Worm (Caenorhabditis elegans) whole organism, early embryonic: ENCODE measurements around the gene fat-4.
"Not testable (repeated sequence)": the region's sequence is repeated elsewhere in the genome, so short reads cannot be mapped to it uniquely, and the experiment has no call there.

ENCODE experiments used
- B0310.2 ChIP-seq: sonication (generic microtip); optimal IDR thresholded peaks from 2 replicates; lab custom pipeline; 2016; ENCODE audit warnings: mild to moderate bottlenecking, missing genetic modification characterization, missing compliant biosample characterization
- F13C5.2 ChIP-seq: sonication (generic microtip); optimal IDR thresholded peaks from 2 replicates; lab custom pipeline; 2017; ENCODE audit warnings: mild to moderate bottlenecking, missing genetic modification characterization, inconsistent platforms, missing compliant biosample characterization
- aly-1 ChIP-seq: sonication (generic microtip); optimal IDR thresholded peaks from 2 replicates; lab custom pipeline; 2016; ENCODE audit warnings: missing genetic modification characterization, missing compliant biosample characterization
- ama-1 ChIP-seq: fragments of 150-350 bp; optimal IDR thresholded peaks from 2 replicates; lab custom pipeline; 2014
- ceh-13 ChIP-seq: fragments of 200-800 bp; sonication (Bioruptor generic); optimal IDR thresholded peaks from 2 replicates; lab custom pipeline; 2018; ENCODE audit warnings: mild to moderate bottlenecking, missing genetic modification characterization, missing compliant biosample characterization
- ceh-36 ChIP-seq: sonication (generic microtip); optimal IDR thresholded peaks from 2 replicates; lab custom pipeline; 2016; ENCODE audit warnings: missing genetic modification characterization, inconsistent platforms, missing compliant biosample characterization
- ets-7 ChIP-seq: sonication (generic microtip); optimal IDR thresholded peaks from 2 replicates; lab custom pipeline; 2016; ENCODE audit warnings: missing genotype, missing genetic modification characterization, missing compliant biosample characterization
- flt-1 ChIP-seq: fragments of 200-800 bp; sonication (Bioruptor generic); IDR thresholded peaks from 2 replicates; pipeline ENCODE4 v1.3.6; 2022; ENCODE audit warnings: missing genetic modification characterization, missing compliant biosample characterization
- hmbx-1 ChIP-seq: sonication (generic microtip); optimal IDR thresholded peaks from 2 replicates; lab custom pipeline; 2016; ENCODE audit warnings: mild to moderate bottlenecking, missing genetic modification characterization, missing compliant biosample characterization
- hmg-4 ChIP-seq: fragments of 200-800 bp; sonication (Bioruptor generic); optimal IDR thresholded peaks from 2 replicates; lab custom pipeline; 2018; ENCODE audit warnings: mild to moderate bottlenecking, missing genetic modification characterization, missing compliant biosample characterization
- hnd-1 ChIP-seq: sonication (generic microtip); optimal IDR thresholded peaks from 2 replicates; lab custom pipeline; 2016; ENCODE audit warnings: missing genetic modification characterization, missing compliant biosample characterization
- pes-1 ChIP-seq: fragments of 200-800 bp; sonication (Bioruptor generic); IDR thresholded peaks from 2 replicates; pipeline ENCODE4 v1.3.6; 2022; ENCODE audit warnings: missing genetic modification reagents, missing genetic modification characterization, missing compliant biosample characterization
- scrt-1 ChIP-seq: fragments of 200-800 bp; sonication (Bioruptor generic); IDR thresholded peaks from 2 replicates; pipeline ENCODE4 v1.3.6; 2022; ENCODE audit warnings: missing genetic modification characterization, missing compliant biosample characterization
- sea-1 ChIP-seq: fragments of 200-800 bp; sonication (Bioruptor generic); conservative IDR thresholded peaks from 2 replicates; pipeline ENCODE4 v1.3.6; 2022; ENCODE audit warnings: missing genetic modification characterization, missing compliant biosample characterization
- tbx-11 ChIP-seq: fragments of 200-800 bp; sonication (Bioruptor generic); IDR thresholded peaks from 2 replicates; pipeline ENCODE4 v1.3.6; 2022; ENCODE audit warnings: missing genetic modification characterization, missing compliant biosample characterization
- tbx-37 ChIP-seq: fragments of 200-800 bp; sonication (Bioruptor generic); conservative IDR thresholded peaks from 2 replicates; pipeline ENCODE4 v1.3.6; 2022; ENCODE audit warnings: missing genetic modification reagents, missing genetic modification characterization, missing compliant biosample characterization
- tra-4 ChIP-seq: sonication (generic microtip); optimal IDR thresholded peaks from 2 replicates; lab custom pipeline; 2017; ENCODE audit warnings: missing genetic modification characterization, missing compliant biosample characterization

fat-4 gene

DNA sequence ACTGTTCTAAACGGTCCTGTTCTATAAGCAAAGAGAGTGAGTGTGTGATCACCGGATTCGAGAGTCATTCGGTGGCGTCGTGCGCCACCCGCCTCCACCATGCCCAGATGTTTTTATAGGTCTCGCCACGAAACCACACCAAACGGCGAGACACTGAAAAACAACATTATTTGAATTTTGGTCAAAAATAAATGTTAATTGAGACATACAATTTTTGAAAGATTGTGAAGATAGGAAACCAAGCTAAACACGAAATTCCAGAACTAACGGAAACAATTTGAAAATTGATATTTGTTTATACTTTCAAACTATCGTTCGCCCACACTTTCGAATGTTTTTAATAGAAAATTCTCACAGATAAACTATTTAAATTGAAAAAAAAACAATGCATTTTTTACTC is 25.3 kb downstream of the fat-4 start, which contains the start of gene catp-6:
TSS of gene catp-6 (minus strand) at position 101 of the 400 bp plus-strand sequence.
- no peak for TF ChIP-seq pes-1

DNA sequence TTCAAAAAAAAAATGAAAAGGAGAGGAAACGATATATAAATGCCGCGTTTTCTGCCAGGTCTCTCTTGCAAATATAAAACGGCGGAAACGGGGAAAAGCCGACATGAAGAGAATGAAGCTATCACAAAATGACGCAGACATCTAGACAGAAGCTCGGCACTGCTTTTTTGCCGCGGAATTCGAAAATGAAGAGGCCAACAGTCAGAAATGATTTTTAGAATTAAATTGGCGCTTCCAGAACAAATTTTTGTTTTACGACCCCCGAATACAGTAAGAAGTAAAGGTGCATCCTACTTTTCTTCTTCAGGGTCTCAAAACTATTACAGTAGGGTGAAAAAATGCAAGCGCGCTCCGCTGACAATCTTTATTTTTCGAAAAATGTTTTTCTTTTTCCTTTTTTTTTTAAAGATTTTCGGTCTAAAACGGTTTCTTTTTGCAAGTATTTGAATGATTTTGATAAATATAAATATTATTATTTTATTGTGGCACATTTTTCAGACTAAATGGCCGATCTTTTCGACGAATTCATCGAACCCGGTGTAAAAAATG is 26.0 kb downstream of the fat-4 start, which contains the start of gene mtr-4:
TSS of gene mtr-4 (plus strand) at position 499 of the 549 bp plus-strand sequence.
- TF ChIP-seq tbx-11 = no peak
- TF ChIP-seq aly-1 (tag; lab: Kevin White, UChicago) = no peak
- no peak for TF ChIP-seq hmg-4
- no peak for TF ChIP-seq ceh-13 (GFP tag; lab: Kevin White, UChicago)
- TF ChIP-seq sea-1 (GFP tag; lab: Robert Waterston, UW) = no peak
- no peak for TF ChIP-seq pes-1
- TF ChIP-seq ama-1 (lab: Kevin White, UChicago) = no peak
- no peak for TF ChIP-seq scrt-1 (GFP tag; lab: Robert Waterston, UW)
- no peak for TF ChIP-seq B0310.2 (tag; lab: Kevin White, UChicago)
- TF ChIP-seq ets-7 (tag; lab: Kevin White, UChicago) = no peak
- no peak for TF ChIP-seq flt-1 (GFP tag; lab: Robert Waterston, UW)
- no peak for TF ChIP-seq tra-4
- no peak for TF ChIP-seq F13C5.2 (tag; lab: Kevin White, UChicago)
- TF ChIP-seq hnd-1 (tag; lab: Kevin White, UChicago) = no peak
- TF ChIP-seq ceh-36 (tag; lab: Kevin White, UChicago) = no peak
- TF ChIP-seq tbx-37 (GFP tag; lab: Robert Waterston, UW) = no peak
- no peak for TF ChIP-seq hmbx-1 (tag; lab: Kevin White, UChicago)

DNA sequence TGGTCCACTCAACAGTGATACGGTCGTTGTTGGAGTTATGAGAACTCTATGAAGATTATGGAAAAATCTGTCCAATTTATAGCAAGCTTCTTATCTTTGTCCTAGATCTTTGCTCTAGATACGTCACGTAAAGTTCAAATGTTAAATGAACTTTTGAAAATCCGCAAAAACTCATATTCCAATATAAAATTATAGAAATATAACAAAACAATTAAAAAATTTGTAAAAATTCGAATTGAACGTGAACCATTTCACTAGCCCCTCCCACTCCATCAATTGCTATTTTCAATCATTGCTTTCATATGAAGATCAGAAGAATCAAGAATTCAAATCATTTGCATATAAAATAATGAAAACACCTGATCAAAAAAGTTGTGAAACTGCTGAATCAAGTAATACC is 33.4 kb downstream of the fat-4 start, which contains the start of gene kin-21:
TSS of gene kin-21 (plus strand) at position 301 of the 400 bp plus-strand sequence.
- TF ChIP-seq hmg-4 = no peak

DNA sequence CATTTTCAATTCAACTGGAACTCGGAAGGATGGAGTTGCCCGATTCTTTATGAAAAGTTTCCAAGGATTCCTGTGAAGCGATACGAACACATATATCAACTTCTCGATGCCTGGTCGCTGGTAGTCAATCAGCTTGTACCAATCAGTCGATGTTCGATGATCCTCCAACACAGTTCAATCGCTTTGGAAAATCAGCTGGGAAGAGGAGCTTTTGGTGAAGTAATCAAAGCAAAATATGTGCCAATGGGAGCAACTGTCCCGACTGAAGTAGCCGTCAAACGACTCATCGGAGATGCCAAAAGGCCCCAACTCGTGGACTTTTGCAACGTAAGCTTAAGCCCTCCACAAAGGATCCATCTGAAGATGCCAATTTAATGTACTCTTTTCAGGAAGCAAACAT is 34.1 kb downstream of the fat-4 start:
- TF ChIP-seq sea-1 (GFP tag; lab: Robert Waterston, UW) (no peak), hnd-1 (tag; lab: Kevin White, UChicago) (no peak)

DNA sequence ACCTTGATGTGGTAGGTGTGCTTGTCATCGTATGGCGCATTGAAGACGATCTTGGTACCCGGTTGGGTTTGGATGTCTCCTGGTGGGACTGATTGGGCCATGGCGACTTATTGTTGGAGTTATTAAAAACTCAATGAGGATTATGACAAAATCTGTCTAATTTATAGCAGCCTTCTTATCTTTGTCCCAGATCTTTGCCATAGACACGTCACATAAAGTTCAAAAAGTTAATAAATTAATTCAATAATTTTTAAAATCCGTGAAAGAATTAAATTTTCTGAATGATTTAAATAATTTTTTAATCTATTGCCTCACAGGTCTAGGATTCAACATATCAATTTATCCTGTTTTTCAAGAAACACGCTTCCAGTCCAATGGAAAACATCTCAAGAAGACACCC is 37.1 kb downstream of the fat-4 start, which contains the start of gene msp-81:
TSS of gene msp-81 (minus strand) at position 101 of the 400 bp plus-strand sequence.
- TF ChIP-seq hmg-4 = no peak
- TF ChIP-seq hnd-1 (tag; lab: Kevin White, UChicago) = no peak
- no peak for TF ChIP-seq tra-4
- no peak for TF ChIP-seq ets-7 (tag; lab: Kevin White, UChicago)
- TF ChIP-seq aly-1 (tag; lab: Kevin White, UChicago) = no peak
- no peak for TF ChIP-seq ama-1 (lab: Kevin White, UChicago)

DNA sequence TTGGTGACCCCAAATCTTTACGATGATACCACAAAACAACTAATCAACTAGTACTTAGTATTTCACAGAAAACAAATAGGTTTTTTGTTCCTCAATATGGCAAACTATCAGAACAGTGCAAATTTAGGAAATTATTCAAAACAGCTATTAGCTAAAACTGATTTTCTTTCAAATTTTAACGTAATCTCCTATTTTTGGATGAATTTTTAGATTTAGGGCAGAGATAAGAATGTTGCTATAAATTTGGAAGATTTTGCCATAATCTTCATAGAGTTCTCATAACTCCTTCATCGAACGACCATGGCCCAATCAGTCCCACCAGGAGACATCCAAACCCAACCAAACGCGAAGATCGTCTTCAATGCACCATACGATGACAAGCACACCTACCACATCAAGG is 38.1 kb downstream of the fat-4 start, which contains the start of gene msp-10:
TSS of gene msp-10 (plus strand) at position 301 of the 400 bp plus-strand sequence.
- not testable (repeated sequence) for TF ChIP-seq ceh-36, B0310.2, ets-7 (tag; lab: Kevin White, UChicago)

DNA sequence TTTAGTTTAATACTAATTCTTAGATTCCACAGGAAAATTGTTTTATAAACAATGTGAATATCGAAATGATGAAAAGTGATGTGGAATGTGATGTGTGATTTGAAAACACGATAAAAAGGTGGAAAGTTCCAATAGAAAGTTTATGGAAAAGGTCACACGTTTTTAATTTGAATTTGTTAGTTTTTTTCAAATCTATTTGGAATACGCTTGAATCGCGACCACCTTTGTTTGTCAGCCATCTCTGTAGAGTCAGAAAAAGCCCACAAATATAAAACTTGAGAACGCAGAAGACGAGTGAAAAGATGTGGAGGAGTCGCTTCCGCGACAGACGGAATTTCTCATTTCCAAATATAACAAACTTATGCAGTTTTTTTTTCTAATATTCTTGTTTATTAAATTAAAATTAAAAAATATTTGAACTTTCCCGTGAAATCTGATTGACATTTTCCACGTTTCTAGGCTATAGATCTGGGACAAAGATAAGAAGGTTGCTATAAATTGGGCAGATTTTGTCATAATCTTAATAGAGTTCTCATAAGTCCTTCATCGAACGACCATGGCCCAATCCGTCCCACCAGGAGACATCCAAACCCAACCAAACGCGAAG is 41.9 kb downstream of the fat-4 start, which contains the start of the genes kin-24 and msp-56:
TSS of gene kin-24 (minus strand) at position 101 of the 607 bp plus-strand sequence.
TSS of gene msp-56 (plus strand) at position 557 of the 607 bp plus-strand sequence.
- TF ChIP-seq aly-1 (tag; lab: Kevin White, UChicago) = no peak
- no peak for TF ChIP-seq pes-1
- TF ChIP-seq tbx-37 (GFP tag; lab: Robert Waterston, UW) = no peak
- TF ChIP-seq F13C5.2 (tag; lab: Kevin White, UChicago) = no peak
- TF ChIP-seq ceh-13 (GFP tag; lab: Kevin White, UChicago) = no peak
- no peak for TF ChIP-seq ets-7 (tag; lab: Kevin White, UChicago)
- no peak for TF ChIP-seq hmg-4
- TF ChIP-seq hnd-1 (tag; lab: Kevin White, UChicago) = no peak
- TF ChIP-seq hmbx-1 (tag; lab: Kevin White, UChicago) = no peak
- TF ChIP-seq sea-1 (GFP tag; lab: Robert Waterston, UW) = no peak
- no peak for TF ChIP-seq tra-4
- TF ChIP-seq B0310.2 (tag; lab: Kevin White, UChicago) = no peak
- TF ChIP-seq ama-1 (lab: Kevin White, UChicago) = no peak
- TF ChIP-seq tbx-11 = no peak
- no peak for TF ChIP-seq flt-1 (GFP tag; lab: Robert Waterston, UW)
- TF ChIP-seq scrt-1 (GFP tag; lab: Robert Waterston, UW) = no peak
- no peak for TF ChIP-seq ceh-36 (tag; lab: Kevin White, UChicago)

DNA sequence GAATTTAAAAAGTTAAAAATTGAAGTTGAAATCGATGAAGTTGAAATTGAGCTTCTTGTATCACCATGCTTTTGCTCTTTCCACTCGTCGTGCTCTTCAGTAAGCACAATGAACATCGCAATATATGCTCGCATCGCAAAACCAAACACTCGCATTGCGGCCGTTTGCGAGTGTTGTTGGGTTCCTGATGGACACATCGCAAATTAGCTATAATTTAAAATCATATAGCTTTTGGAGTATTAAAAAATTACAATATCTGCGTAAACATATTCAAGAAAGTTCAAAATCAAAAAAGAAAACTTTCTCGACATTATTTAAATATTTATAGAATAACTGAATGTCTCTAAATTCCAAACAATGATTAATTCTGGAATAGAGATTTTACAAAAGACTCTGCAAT is 42.8 kb downstream of the fat-4 start, which contains the start of gene K07F5.17:
TSS of gene K07F5.17 (plus strand) at position 301 of the 400 bp plus-strand sequence.
- TF ChIP-seq ets-7 (tag; lab: Kevin White, UChicago) (no peak), aly-1 (tag; lab: Kevin White, UChicago) (no peak), ceh-36 (tag; lab: Kevin White, UChicago) (no peak), hnd-1 (tag; lab: Kevin White, UChicago) (no peak), scrt-1 (GFP tag; lab: Robert Waterston, UW) (no peak), hmg-4 (no peak), tbx-11 (no peak), ceh-13 (GFP tag; lab: Kevin White, UChicago) (no peak)
